Fruit fly (Drosophila melanogaster) whole organism, embryonic: ENCODE data around the gene stwl.

Experiments
- Atf-2 ChIP-seq: fragments of 200-800 bp; sonication (Bioruptor generic); optimal IDR thresholded peaks from 2 replicates; lab custom pipeline; 2016; ENCODE audit warnings: missing biosample characterization, missing genetic modification characterization
- CG10209 ChIP-seq: fragments of 200-800 bp; sonication (Bioruptor generic); optimal IDR thresholded peaks from 3 replicates; lab custom pipeline; 2017; ENCODE audit warnings: missing biosample characterization, mild to moderate bottlenecking, missing genetic modification characterization, missing genetic modification reagents
- CG11085 ChIP-seq: fragments of 200-800 bp; sonication (Bioruptor generic); IDR thresholded peaks from 2 replicates; pipeline ENCODE4 v1.3.6; 2022; ENCODE audit warnings: missing biosample characterization, missing genetic modification characterization
- CG11456 ChIP-seq: fragments of 200-800 bp; sonication (Bioruptor generic); IDR thresholded peaks from 3 replicates; pipeline ENCODE4 v1.3.6; 2022; ENCODE audit warnings: missing biosample characterization, missing genetic modification characterization
- CG12391 ChIP-seq: fragments of 200-800 bp; sonication (Bioruptor generic); optimal IDR thresholded peaks from 3 replicates; lab custom pipeline; 2018; ENCODE audit warnings: missing biosample characterization, mild to moderate bottlenecking, missing genetic modification characterization, moderate library complexity
- CG13296 ChIP-seq: fragments of 200-800 bp; sonication (Bioruptor generic); optimal IDR thresholded peaks from 3 replicates; lab custom pipeline; 2018; ENCODE audit warnings: missing biosample characterization, mild to moderate bottlenecking, missing genetic modification characterization
- CG15269 ChIP-seq: fragments of 200-800 bp; sonication (Bioruptor generic); optimal IDR thresholded peaks from 2 replicates; lab custom pipeline; 2018; ENCODE audit warnings: missing biosample characterization, mild to moderate bottlenecking, missing genetic modification characterization, moderate library complexity
- CG15601 ChIP-seq: fragments of 200-800 bp; sonication (Bioruptor generic); optimal IDR thresholded peaks from 3 replicates; lab custom pipeline; 2019; ENCODE audit warnings: missing biosample characterization, mild to moderate bottlenecking, missing genetic modification characterization, moderate library complexity
- CG16815 ChIP-seq: fragments of 200-800 bp; sonication (Bioruptor generic); optimal IDR thresholded peaks from 3 replicates; lab custom pipeline; 2017; ENCODE audit warnings: missing biosample characterization, mild to moderate bottlenecking, missing genetic modification characterization
- CG31365 ChIP-seq: fragments of 200-800 bp; sonication (Bioruptor generic); optimal IDR thresholded peaks from 2 replicates; lab custom pipeline; 2018; ENCODE audit warnings: missing biosample characterization, mild to moderate bottlenecking, missing genetic modification characterization
- CG32767 ChIP-seq: fragments of 200-800 bp; sonication (Bioruptor generic); IDR thresholded peaks from 2 replicates; pipeline ENCODE4 v1.3.6; 2022; ENCODE audit warnings: missing biosample characterization, missing genetic modification characterization
- CG34224 ChIP-seq: fragments of 200-800 bp; sonication (Bioruptor generic); IDR thresholded peaks from 3 replicates; pipeline ENCODE4 v1.3.6; 2022; ENCODE audit warnings: missing biosample characterization, missing genetic modification characterization; ENCODE audit not compliant: partially characterized antibody
- CG4328 ChIP-seq: fragments of 200-800 bp; sonication (Bioruptor generic); optimal IDR thresholded peaks from 3 replicates; lab custom pipeline; 2017; ENCODE audit warnings: missing biosample characterization, missing genetic modification reagents, missing genetic modification characterization
- CG4617 ChIP-seq: fragments of 200-800 bp; sonication (Bioruptor generic); optimal IDR thresholded peaks from 3 replicates; lab custom pipeline; 2016; ENCODE audit warnings: missing biosample characterization, missing genetic modification characterization, borderline replicate concordance
- CG4730 ChIP-seq: fragments of 200-800 bp; sonication (Bioruptor generic); IDR thresholded peaks from 2 replicates; pipeline ENCODE4 v1.3.6; 2022; ENCODE audit warnings: missing biosample characterization, missing genetic modification characterization
- CG7556 ChIP-seq: fragments of 200-800 bp; sonication (Bioruptor generic); optimal IDR thresholded peaks from 2 replicates; lab custom pipeline; 2017; ENCODE audit warnings: missing biosample characterization, mild to moderate bottlenecking, missing genetic modification characterization
- CG8359 ChIP-seq: fragments of 200-800 bp; sonication (Bioruptor generic); optimal IDR thresholded peaks from 2 replicates; lab custom pipeline; 2017; ENCODE audit warnings: missing biosample characterization, mild to moderate bottlenecking, missing genetic modification characterization, borderline replicate concordance
- CG8924 ChIP-seq: fragments of 200-800 bp; optimal IDR thresholded peaks from 3 replicates; lab custom pipeline; 2019; ENCODE audit warnings: missing biosample characterization, mild to moderate bottlenecking, missing genetic modification characterization, moderate library complexity
- CG9215 ChIP-seq: fragments of 200-800 bp; sonication (Bioruptor generic); IDR thresholded peaks from 2 replicates; pipeline ENCODE4 v1.3.6; 2022; ENCODE audit warnings: missing biosample characterization, missing genetic modification characterization
- Dad ChIP-seq: fragments of 200-800 bp; sonication (Bioruptor generic); optimal IDR thresholded peaks from 3 replicates; lab custom pipeline; 2016; ENCODE audit warnings: missing biosample characterization, missing genetic modification characterization
- Deaf1 ChIP-seq: fragments of 200-800 bp; optimal IDR thresholded peaks from 3 replicates; lab custom pipeline; 2019; ENCODE audit warnings: missing biosample characterization, mild to moderate bottlenecking, missing genetic modification characterization, moderate library complexity
- Dip3 ChIP-seq: fragments of 200-800 bp; sonication (Bioruptor generic); optimal IDR thresholded peaks from 3 replicates; lab custom pipeline; 2016; ENCODE audit warnings: missing biosample characterization, missing genetic modification characterization
- Dref ChIP-seq: fragments of 200-800 bp; sonication (Bioruptor generic); IDR thresholded peaks from 2 replicates; pipeline ENCODE4 v1.3.6; 2022; ENCODE audit warnings: missing biosample characterization, missing genetic modification characterization
- ERR ChIP-seq: fragments of 200-800 bp; sonication (Bioruptor generic); optimal IDR thresholded peaks from 2 replicates; lab custom pipeline; 2016; ENCODE audit warnings: missing biosample characterization, missing genetic modification characterization
- Ets97D ChIP-seq: fragments of 200-800 bp; sonication (Bioruptor generic); optimal IDR thresholded peaks from 3 replicates; lab custom pipeline; 2016; ENCODE audit warnings: missing biosample characterization, missing genetic modification characterization
- MESR4 ChIP-seq: fragments of 200-800 bp; sonication (Bioruptor generic); optimal IDR thresholded peaks from 2 replicates; lab custom pipeline; 2018; ENCODE audit warnings: missing biosample characterization, mild to moderate bottlenecking, missing genetic modification characterization, moderate library complexity
- Spps ChIP-seq: fragments of 200-800 bp; sonication (Bioruptor generic); optimal IDR thresholded peaks from 2 replicates; lab custom pipeline; 2018; ENCODE audit warnings: missing biosample characterization, mild to moderate bottlenecking, missing genetic modification characterization
- Tbp ChIP-seq: fragments of >200 bp; optimal IDR thresholded peaks from 2 replicates; lab custom pipeline; 2018; ENCODE audit warnings: missing biosample characterization, missing genetic modification characterization
- Xbp1 ChIP-seq: fragments of 200-800 bp; sonication (Bioruptor generic); optimal IDR thresholded peaks from 3 replicates; lab custom pipeline; 2016; ENCODE audit warnings: missing biosample characterization, mild to moderate bottlenecking, missing genetic modification characterization
- bab2 ChIP-seq: fragments of 200-800 bp; sonication (Bioruptor generic); optimal IDR thresholded peaks from 2 replicates; lab custom pipeline; 2016; ENCODE audit warnings: missing biosample characterization, missing genetic modification characterization
- bsh ChIP-seq, 2 experiments: fragments of 200-800 bp; sonication (Bioruptor generic); optimal IDR thresholded peaks; 2 replicates each; lab custom pipeline; 2017 to 2018; ENCODE audit warnings: mild to moderate bottlenecking in 2 of 2, missing biosample characterization in 2 of 2, missing genetic modification characterization in 2 of 2, moderate library complexity in 1 of 2
- cad ChIP-seq: fragments of >200 bp; optimal IDR thresholded peaks from 2 replicates; lab custom pipeline; 2017; ENCODE audit warnings: missing biosample characterization, missing genetic modification characterization
- chn ChIP-seq: fragments of 200-800 bp; sonication (Bioruptor generic); optimal IDR thresholded peaks from 2 replicates; lab custom pipeline; 2016; ENCODE audit warnings: missing biosample characterization, missing genetic modification characterization
- emc ChIP-seq: fragments of 200-800 bp; sonication (Bioruptor generic); optimal IDR thresholded peaks from 2 replicates; lab custom pipeline; 2016; ENCODE audit warnings: missing biosample characterization, missing genetic modification characterization
- ems ChIP-seq: fragments of 200-800 bp; sonication (Bioruptor generic); optimal IDR thresholded peaks from 3 replicates; lab custom pipeline; 2016; ENCODE audit warnings: missing biosample characterization, missing genetic modification characterization
- fru ChIP-seq: fragments of >200 bp; optimal IDR thresholded peaks from 2 replicates; lab custom pipeline; 2017
- gce ChIP-seq: fragments of 200-800 bp; sonication (Bioruptor generic); IDR thresholded peaks from 3 replicates; pipeline ENCODE4 v1.3.6; 2022; ENCODE audit warnings: missing biosample characterization, missing genetic modification characterization
- hbn ChIP-seq: fragments of 200-800 bp; sonication (Bioruptor generic); IDR thresholded peaks from 2 replicates; pipeline ENCODE4 v1.3.6; 2022; ENCODE audit warnings: missing biosample characterization, missing genetic modification characterization; ENCODE audit not compliant: partially characterized antibody
- hkb ChIP-seq, 2 experiments: fragments of 200-800 bp in 1 of 2; fragments of >200 bp in 1 of 2; sonication (Bioruptor generic) in 1 of 2; IDR thresholded peaks in 1 of 2; optimal IDR thresholded peaks in 1 of 2; 2 replicates each; pipeline versions ENCODE4 v1.3.6 to Lab custom; 2017 to 2022; ENCODE audit warnings: missing biosample characterization in 1 of 2, missing genetic modification characterization in 1 of 2
- inv ChIP-seq: fragments of 200-800 bp; sonication (Bioruptor generic); IDR thresholded peaks from 2 replicates; pipeline ENCODE4 v1.3.6; 2022; ENCODE audit warnings: missing biosample characterization, missing genetic modification characterization; ENCODE audit not compliant: partially characterized antibody
- kni ChIP-seq: fragments of 200-800 bp; sonication (Bioruptor generic); optimal IDR thresholded peaks from 3 replicates; lab custom pipeline; 2017; ENCODE audit warnings: mild to moderate bottlenecking, missing biosample characterization, missing genetic modification reagents, missing genetic modification characterization
- lilli ChIP-seq: fragments of 200-800 bp; sonication (Bioruptor generic); optimal IDR thresholded peaks from 3 replicates; lab custom pipeline; 2016; ENCODE audit warnings: missing biosample characterization, missing genetic modification characterization
- nmo ChIP-seq: fragments of 200-800 bp; sonication (Bioruptor generic); optimal IDR thresholded peaks from 2 replicates; lab custom pipeline; 2018; ENCODE audit warnings: missing biosample characterization, mild to moderate bottlenecking, missing genetic modification characterization, moderate library complexity
- peb ChIP-seq: fragments of 200-800 bp; sonication (Bioruptor generic); IDR thresholded peaks from 2 replicates; pipeline ENCODE4 v1.3.6; 2022; ENCODE audit warnings: missing biosample characterization, missing genetic modification characterization
- psq ChIP-seq: fragments of 200-800 bp; sonication (Bioruptor generic); optimal IDR thresholded peaks from 2 replicates; lab custom pipeline; 2017; ENCODE audit warnings: missing biosample characterization, missing genetic modification characterization
- row ChIP-seq: fragments of 200-800 bp; sonication (Bioruptor generic); IDR thresholded peaks from 3 replicates; pipeline ENCODE4 v1.3.6; 2022; ENCODE audit warnings: missing biosample characterization, missing genetic modification characterization
- schlank ChIP-seq: fragments of 200-800 bp; sonication (Bioruptor generic); optimal IDR thresholded peaks from 2 replicates; lab custom pipeline; 2018; ENCODE audit warnings: missing biosample characterization, mild to moderate bottlenecking, missing genetic modification characterization
- tll ChIP-seq, 2 experiments: fragments of 200-800 bp in 1 of 2; fragments of >200 bp in 1 of 2; sonication (Bioruptor generic) in 1 of 2; optimal IDR thresholded peaks; 2 replicates each; lab custom pipeline; 2017 to 2019; ENCODE audit warnings: missing biosample characterization in 2 of 2, missing genetic modification characterization in 2 of 2, mild to moderate bottlenecking in 1 of 2, moderate library complexity in 1 of 2
- tup ChIP-seq: fragments of 200-800 bp; sonication (Bioruptor generic); optimal IDR thresholded peaks from 2 replicates; lab custom pipeline; 2016; ENCODE audit warnings: missing biosample characterization, mild to moderate bottlenecking, missing genetic modification characterization, moderate library complexity
- vvl ChIP-seq: fragments of 200-800 bp; sonication (Bioruptor generic); IDR thresholded peaks from 2 replicates; pipeline ENCODE4 v1.3.6; 2022; ENCODE audit warnings: missing biosample characterization, missing genetic modification characterization

The stwl gene

DNA sequence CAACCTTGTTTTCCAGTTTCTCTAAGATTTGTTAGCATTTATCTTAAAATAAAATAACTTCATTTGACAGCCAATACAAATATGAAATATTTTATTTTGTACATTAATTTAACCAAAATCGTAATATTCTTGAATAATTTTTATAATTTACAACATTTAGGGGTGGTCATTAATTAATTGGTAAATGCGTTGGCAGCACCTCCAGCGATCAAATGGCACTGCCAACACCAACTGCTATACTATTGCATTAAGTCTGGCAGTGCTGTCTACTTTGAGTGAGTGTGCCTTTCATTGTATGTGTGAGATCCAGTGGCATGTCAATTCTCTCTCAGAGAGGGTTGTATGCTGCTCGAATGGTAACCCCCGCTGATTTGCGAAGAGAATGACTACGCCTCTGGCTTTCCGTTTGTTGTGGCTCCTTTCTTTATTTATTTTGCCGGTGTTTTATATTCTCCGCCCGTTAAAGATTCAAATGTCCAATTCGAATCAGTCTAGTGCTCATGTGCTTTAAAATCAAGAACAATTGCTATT lies 472 bp upstream of the stwl start, which contains the start of gene CG3919 (continued):
- no peak for TF ChIP-seq Spps (tag; lab: Kevin White, UChicago)
- TF ChIP-seq Xbp1: peak; percentile 47
- peak; percentile 18 for TF ChIP-seq MESR4 (GFP tag; lab: Kevin White, UChicago)
- peak; percentile 84 for TF ChIP-seq CG7556
- no peak for TF ChIP-seq CG32767 (GFP tag; lab: Robert Waterston, UW)
- peak; percentile 61 for TF ChIP-seq CG10209
- no peak for TF ChIP-seq Deaf1 (tag; lab: Kevin White, UChicago)
- peak in 1 of 2 experiments; percentile 38 for TF ChIP-seq bsh (GFP tag; optimal IDR thresholded peaks at IDR 0.05; lab: Kevin White, UChicago)
- TF ChIP-seq CG8359 (GFP tag; lab: Kevin White, UChicago): no peak
- TF ChIP-seq inv (GFP tag; lab: Robert Waterston, UW): no peak
- no peak for TF ChIP-seq Dad (GFP tag; lab: Kevin White, UChicago)
- TF ChIP-seq gce (GFP tag; lab: Robert Waterston, UW): peak; percentile 69; the same call in 2 of the 3 replicates
- TF ChIP-seq Tbp (GFP tag; lab: Kevin White, UChicago): no peak
- TF ChIP-seq CG13296 (GFP tag; lab: Kevin White, UChicago): peak; percentile 9
- peak; percentile 6 for TF ChIP-seq ERR (GFP tag; lab: Kevin White, UChicago)
- peak; percentile 69 for TF ChIP-seq CG8924 (tag; lab: Kevin White, UChicago)
- no peak for TF ChIP-seq tup
- TF ChIP-seq CG4730 (GFP tag; lab: Robert Waterston, UW): peak; percentile 25; the same call in 1 of the 2 replicates
- no peak for TF ChIP-seq CG11085 (GFP tag; lab: Robert Waterston, UW)
- peak; percentile 83 for TF ChIP-seq vvl (GFP tag; lab: Robert Waterston, UW)
- TF ChIP-seq CG34224: no peak
- TF ChIP-seq emc (GFP tag; lab: Kevin White, UChicago): peak; percentile 18
- TF ChIP-seq chn: peak; percentile 44
- TF ChIP-seq Dref (GFP tag; lab: Robert Waterston, UW): peak; percentile 39
- TF ChIP-seq lilli (GFP tag; lab: Kevin White, UChicago): peak; percentile 37
- no peak for TF ChIP-seq CG4617 (GFP tag; lab: Kevin White, UChicago)
- TF ChIP-seq tll (GFP tag; optimal IDR thresholded peaks at IDR 0.05; lab: Kevin White, UChicago): no peak
- TF ChIP-seq bab2 (GFP tag; lab: Kevin White, UChicago): peak; percentile 64
- peak; percentile 21 for TF ChIP-seq schlank (tag; lab: Kevin White, UChicago)
- TF ChIP-seq cad: no peak
- TF ChIP-seq ems (GFP tag; lab: Kevin White, UChicago): no peak
- TF ChIP-seq kni: peak; percentile 35
- TF ChIP-seq Ets97D (GFP tag; lab: Kevin White, UChicago): peak; percentile 40
- peak; percentile 42 for TF ChIP-seq CG4328 (GFP tag; lab: Kevin White, UChicago)
- TF ChIP-seq CG11456 (GFP tag; lab: Robert Waterston, UW): peak; percentile 71
- peak; percentile 66 for TF ChIP-seq psq (GFP tag; lab: Kevin White, UChicago)
- TF ChIP-seq CG12391 (tag; lab: Kevin White, UChicago): peak; percentile 78
- TF ChIP-seq CG16815 (GFP tag; lab: Kevin White, UChicago): peak; percentile 70
- peak; percentile 99 for TF ChIP-seq CG9215
- TF ChIP-seq hbn (GFP tag; lab: Robert Waterston, UW): no peak
- TF ChIP-seq hkb (optimal IDR thresholded peaks at IDR 0.05; lab: Kevin White, UChicago): no peak
- no peak for TF ChIP-seq hkb (GFP tag; IDR thresholded peaks at IDR 0.05; lab: Robert Waterston, UW)
- peak; percentile 82 for TF ChIP-seq nmo (GFP tag; lab: Kevin White, UChicago)
- TF ChIP-seq CG15269: peak; percentile 47
- TF ChIP-seq fru: no peak
- TF ChIP-seq Dip3: no peak
- peak; percentile 52 for TF ChIP-seq Atf-2 (GFP tag; lab: Kevin White, UChicago)
- no peak for TF ChIP-seq CG31365 (tag; lab: Kevin White, UChicago)
- TF ChIP-seq peb (GFP tag; lab: Robert Waterston, UW): no peak
- peak; percentile 19 for TF ChIP-seq CG15601 (tag; lab: Kevin White, UChicago)
- peak; percentile 89 for TF ChIP-seq row (GFP tag; lab: Robert Waterston, UW)
